Worm (Caenorhabditis elegans) whole organism, midembryonic: ENCODE results near the gene jmjd-2.

Source experiments
- T22C8.4 ChIP-seq: fragments of 200-800 bp; sonication (Bioruptor generic); IDR thresholded peaks from 2 replicates; pipeline ENCODE4 v1.3.6; 2022; ENCODE audit warnings: missing genetic modification characterization, missing compliant biosample characterization
- cog-1 ChIP-seq: sonication (generic microtip); optimal IDR thresholded peaks from 2 replicates; lab custom pipeline; 2016; ENCODE audit warnings: missing genetic modification characterization, missing compliant biosample characterization
- flt-1 ChIP-seq: fragments of 200-800 bp; sonication (Bioruptor generic); IDR thresholded peaks from 2 replicates; pipeline ENCODE4 v1.3.6; 2022; ENCODE audit warnings: missing genetic modification characterization, missing compliant biosample characterization
- klf-2 ChIP-seq: fragments of 200-800 bp; sonication (Bioruptor generic); conservative IDR thresholded peaks from 2 replicates; pipeline ENCODE4 v1.3.6; 2022; ENCODE audit warnings: missing genetic modification reagents, missing genetic modification characterization, missing compliant biosample characterization
- med-1 ChIP-seq: sonication (generic microtip); optimal IDR thresholded peaks from 2 replicates; lab custom pipeline; 2017; ENCODE audit warnings: missing genetic modification characterization, mild to moderate bottlenecking, missing compliant biosample characterization, antibody characterized with exemption, missing genetic modification reagents; ENCODE audit not compliant: insufficient read depth
- ref-1 ChIP-seq: fragments of 200-800 bp; sonication (Bioruptor generic); conservative IDR thresholded peaks from 2 replicates; pipeline ENCODE4 v1.3.6; 2022; ENCODE audit warnings: missing genetic modification reagents, missing genetic modification characterization, missing compliant biosample characterization
- tab-1 ChIP-seq: fragments of 200-800 bp; sonication (Bioruptor generic); IDR thresholded peaks from 2 replicates; pipeline ENCODE4 v1.3.6; 2022; ENCODE audit warnings: missing genetic modification characterization, missing compliant biosample characterization
- ztf-23 ChIP-seq: fragments of 200-800 bp; sonication (Bioruptor generic); IDR thresholded peaks from 2 replicates; pipeline ENCODE4 v1.3.6; 2022; ENCODE audit warnings: missing genetic modification reagents, missing genetic modification characterization, missing compliant biosample characterization
- ztf-29 ChIP-seq: fragments of 200-800 bp; sonication (Bioruptor generic); IDR thresholded peaks from 2 replicates; pipeline ENCODE4 v1.3.6; 2022; ENCODE audit warnings: missing genetic modification reagents, missing genetic modification characterization, missing compliant biosample characterization

The jmjd-2 gene

DNA sequence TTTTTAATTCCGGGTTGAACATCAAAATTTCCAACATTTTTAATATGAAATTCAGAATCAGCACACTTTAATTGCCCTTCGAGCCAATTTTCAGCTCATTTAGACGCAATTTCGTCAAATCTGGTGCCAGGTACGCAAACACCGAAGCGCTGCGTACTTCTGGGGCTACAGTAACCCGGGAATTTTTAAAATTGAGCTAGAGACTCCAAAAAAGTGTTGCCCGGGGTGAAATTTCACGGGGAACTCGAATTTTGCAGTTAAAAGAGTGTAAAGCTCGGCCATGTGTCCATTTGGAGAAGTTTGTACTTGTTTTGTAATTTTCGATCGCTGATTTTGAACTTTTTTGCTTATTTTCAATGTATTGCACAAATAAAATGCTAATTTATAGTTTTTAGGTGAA is 1.1 kb downstream of the jmjd-2 start:
- TF ChIP-seq tab-1 (GFP tag; lab: Robert Waterston, UW) (no peak), T22C8.4 (no peak)

DNA sequence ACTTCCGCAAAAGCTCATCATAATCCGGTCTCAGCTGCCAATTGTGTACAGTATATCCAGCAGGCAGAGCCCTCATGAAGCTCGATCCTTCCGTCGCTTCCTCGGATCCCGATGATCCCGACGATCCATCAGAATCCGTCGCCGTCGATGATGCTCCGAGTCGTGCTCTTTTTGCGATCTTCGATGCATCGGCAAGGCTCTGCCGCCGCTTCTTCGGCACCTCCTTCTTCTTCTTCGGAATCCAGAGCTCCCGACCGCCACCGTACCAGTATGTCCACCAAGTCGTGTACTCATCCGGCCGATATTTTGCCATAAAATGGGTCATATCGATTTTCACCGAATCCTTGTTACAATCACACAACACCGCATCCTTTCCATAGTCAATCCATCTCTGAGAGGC is 3.5 kb downstream of the jmjd-2 start:
- TF ChIP-seq ztf-23 (GFP tag; lab: Robert Waterston, UW) (no peak), klf-2 (GFP tag; lab: Robert Waterston, UW) (no peak), ref-1 (no peak), ztf-29 (GFP tag; lab: Robert Waterston, UW) (no peak)

- TF ChIP-seq ref-1: no peak
- TF ChIP-seq flt-1 (GFP tag; lab: Robert Waterston, UW): 0 out of 2 replicates have a peak, but pooled peaks have one; percentile 40
These were observed 6.1 kb downstream of the jmjd-2 start for ce11 chrII:14237245-14237806.

DNA sequence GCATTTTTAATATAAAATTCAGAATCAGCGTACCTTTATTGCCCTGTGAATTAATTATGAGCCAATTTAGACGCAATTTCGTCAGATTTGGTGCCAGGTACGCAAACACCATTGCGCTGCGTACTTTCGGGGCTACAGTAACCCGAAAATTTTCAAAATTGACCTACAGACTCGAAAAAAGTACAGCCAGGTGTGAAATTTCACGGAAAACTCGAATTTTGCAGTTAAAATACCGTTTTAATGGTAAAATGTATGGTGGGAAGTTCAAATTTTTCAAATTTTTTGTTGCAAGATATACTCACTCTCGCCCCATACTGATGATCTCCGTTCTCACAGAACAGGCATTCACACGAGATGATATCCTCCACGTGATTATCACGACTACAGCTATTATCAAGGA is 6.8 kb downstream of the jmjd-2 start:
- TF ChIP-seq klf-2 (GFP tag; lab: Robert Waterston, UW): no peak
- no peak for TF ChIP-seq ref-1
- TF ChIP-seq ztf-29 (GFP tag; lab: Robert Waterston, UW): no peak
- TF ChIP-seq tab-1 (GFP tag; lab: Robert Waterston, UW): no peak
- no peak for TF ChIP-seq med-1 (GFP tag; lab: Kevin White, UChicago)
- TF ChIP-seq T22C8.4: no peak
- no peak for TF ChIP-seq flt-1 (GFP tag; lab: Robert Waterston, UW)
- TF ChIP-seq ztf-23 (GFP tag; lab: Robert Waterston, UW): no peak
- no peak for TF ChIP-seq cog-1 (tag; lab: Kevin White, UChicago)

ce11 chrII:14234375-14235102 is 8.9 kb downstream of the jmjd-2 start:
- TF ChIP-seq tab-1 (GFP tag; lab: Robert Waterston, UW): no peak
- no peak for TF ChIP-seq flt-1 (GFP tag; lab: Robert Waterston, UW)
- no peak for TF ChIP-seq med-1 (GFP tag; lab: Kevin White, UChicago)
- TF ChIP-seq cog-1 (tag; lab: Kevin White, UChicago): no peak
- no peak for TF ChIP-seq ztf-23 (GFP tag; lab: Robert Waterston, UW)
- no peak for TF ChIP-seq T22C8.4
- no peak for TF ChIP-seq ztf-29 (GFP tag; lab: Robert Waterston, UW)
- TF ChIP-seq klf-2 (GFP tag; lab: Robert Waterston, UW): no peak
- TF ChIP-seq ref-1: no peak

DNA sequence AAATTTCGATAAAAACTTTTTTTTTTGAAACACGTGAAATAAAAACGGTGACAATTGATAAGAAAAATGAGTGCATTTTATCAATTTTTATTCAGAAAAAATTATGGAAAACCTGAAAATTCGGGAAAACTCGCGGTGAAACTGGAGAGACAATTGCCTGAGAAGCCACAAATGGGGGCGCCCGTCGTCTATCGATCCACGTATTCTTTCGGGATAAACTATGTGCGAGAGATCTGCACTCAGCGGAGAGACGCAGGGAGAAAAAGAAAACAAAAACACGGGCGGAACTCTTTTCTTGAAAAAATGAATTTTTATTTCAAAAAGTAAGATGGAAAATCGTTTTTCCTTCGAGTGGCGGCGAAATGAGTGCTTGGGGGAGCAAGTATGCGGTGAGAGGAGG is 9.5 kb downstream of the jmjd-2 start, which contains the start of gene men-1:
men-1 (minus strand) TSS at position 242 of the 400 bp plus-strand sequence.
- TF ChIP-seq tab-1 (GFP tag; lab: Robert Waterston, UW) (no peak), ztf-23 (GFP tag; lab: Robert Waterston, UW) (no peak), cog-1 (tag; lab: Kevin White, UChicago) (no peak), ref-1 (no peak), ztf-29 (GFP tag; lab: Robert Waterston, UW) (no peak), T22C8.4 (no peak), med-1 (GFP tag; lab: Kevin White, UChicago) (no peak), klf-2 (GFP tag; lab: Robert Waterston, UW) (no peak), flt-1 (GFP tag; lab: Robert Waterston, UW) (no peak)

ce11 chrII:14230938-14231337 is 12.5 kb downstream of the jmjd-2 start:
- no peak for TF ChIP-seq flt-1 (GFP tag; lab: Robert Waterston, UW)
- no peak for TF ChIP-seq cog-1 (tag; lab: Kevin White, UChicago)
- no peak for TF ChIP-seq ztf-23 (GFP tag; lab: Robert Waterston, UW)
- no peak for TF ChIP-seq T22C8.4
- TF ChIP-seq klf-2 (GFP tag; lab: Robert Waterston, UW): no peak
- no peak for TF ChIP-seq med-1 (GFP tag; lab: Kevin White, UChicago)
- TF ChIP-seq tab-1 (GFP tag; lab: Robert Waterston, UW): no peak
- TF ChIP-seq ref-1: no peak
- no peak for TF ChIP-seq ztf-29 (GFP tag; lab: Robert Waterston, UW)

- TF ChIP-seq cog-1 (tag; lab: Kevin White, UChicago): no peak
These were observed 13.3 kb downstream of the jmjd-2 start for ce11 chrII:14230075-14230474.

- TF ChIP-seq T22C8.4 (no peak), tab-1 (GFP tag; lab: Robert Waterston, UW) (no peak), ztf-23 (GFP tag; lab: Robert Waterston, UW) (no peak), ztf-29 (GFP tag; lab: Robert Waterston, UW) (no peak), flt-1 (GFP tag; lab: Robert Waterston, UW) (no peak), ref-1 (no peak), klf-2 (GFP tag; lab: Robert Waterston, UW) (no peak), med-1 (GFP tag; lab: Kevin White, UChicago) (no peak), cog-1 (tag; lab: Kevin White, UChicago) (no peak)
These were observed 17.2 kb downstream of the jmjd-2 start, which contains the start of gene Y48B6A.13 for ce11 chrII:14226175-14226574. TSS of gene Y48B6A.13 (minus strand) at chrII:14226275.

DNA sequence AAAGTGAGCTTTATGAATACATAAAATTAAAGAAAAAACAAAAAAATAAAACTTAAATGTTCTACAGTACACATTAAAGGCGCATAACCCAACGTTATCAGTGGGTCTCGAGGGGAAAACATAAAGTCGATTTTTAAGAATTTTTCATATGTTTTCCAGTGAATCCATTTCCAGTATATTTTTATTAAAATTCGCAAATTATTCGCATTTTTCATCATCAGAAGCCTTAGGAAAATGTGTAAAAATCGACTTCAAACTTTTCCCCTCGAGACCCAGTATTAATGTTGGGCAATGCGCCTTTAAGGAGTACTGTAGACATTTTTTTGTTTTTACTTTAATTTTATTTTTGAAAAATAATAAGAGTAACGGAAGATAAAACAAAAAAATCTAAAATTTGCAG is 25.3 kb downstream of the jmjd-2 start:
- TF ChIP-seq klf-2 (GFP tag; lab: Robert Waterston, UW) (no peak), cog-1 (tag; lab: Kevin White, UChicago) (no peak), ref-1 (no peak), T22C8.4 (no peak), tab-1 (GFP tag; lab: Robert Waterston, UW) (no peak), ztf-29 (GFP tag; lab: Robert Waterston, UW) (no peak), ztf-23 (GFP tag; lab: Robert Waterston, UW) (no peak), med-1 (GFP tag; lab: Kevin White, UChicago) (no peak), flt-1 (GFP tag; lab: Robert Waterston, UW) (no peak)
